Worm (Caenorhabditis elegans) whole organism, L2 larva: Measurements from ENCODE around the gene gpa-4.

Experiments
- C34F6.9 ChIP-seq: fragments of 150-350 bp; optimal IDR thresholded peaks from 2 replicates; lab custom pipeline; 2014; ENCODE audit warnings: missing biosample characterization, missing genetic modification characterization
- F13H6.1 ChIP-seq: sonication (generic microtip); optimal IDR thresholded peaks from 2 replicates; lab custom pipeline; 2016; ENCODE audit warnings: missing genetic modification characterization, missing compliant biosample characterization
- R02D3.7 ChIP-seq: fragments of 150-350 bp; optimal IDR thresholded peaks from 2 replicates; lab custom pipeline; 2014; ENCODE audit warnings: missing biosample characterization, missing genetic modification characterization
- Y55F3AM.14 ChIP-seq: fragments of 200-800 bp; sonication (Bioruptor generic); optimal IDR thresholded peaks from 2 replicates; lab custom pipeline; 2018; ENCODE audit warnings: mild to moderate bottlenecking, missing genetic modification characterization, missing compliant biosample characterization
- ZK546.5 ChIP-seq: sonication (generic microtip); optimal IDR thresholded peaks from 2 replicates; lab custom pipeline; 2017; ENCODE audit warnings: missing biosample characterization, missing genetic modification characterization
- aly-2 ChIP-seq: fragments of 150-350 bp; optimal IDR thresholded peaks from 2 replicates; lab custom pipeline; 2014; ENCODE audit warnings: missing biosample characterization, missing genetic modification characterization
- blmp-1 ChIP-seq: sonication (generic microtip); optimal IDR thresholded peaks from 2 replicates; lab custom pipeline; 2017; ENCODE audit warnings: missing genetic modification characterization, mild to moderate bottlenecking, missing compliant biosample characterization, antibody characterized with exemption, moderate library complexity; ENCODE audit not compliant: insufficient read depth
- ceh-82 ChIP-seq: fragments of 150-350 bp; optimal IDR thresholded peaks from 2 replicates; lab custom pipeline; 2014; ENCODE audit warnings: missing biosample characterization, missing genetic modification characterization
- crh-2 ChIP-seq: sonication (generic microtip); optimal IDR thresholded peaks from 2 replicates; lab custom pipeline; 2017; ENCODE audit warnings: missing biosample characterization, missing genetic modification characterization
- dmd-4 ChIP-seq: sonication (generic microtip); optimal IDR thresholded peaks from 2 replicates; lab custom pipeline; 2017; ENCODE audit warnings: missing biosample characterization, missing genetic modification characterization
- elt-3 ChIP-seq: sonication (generic microtip); optimal IDR thresholded peaks from 2 replicates; lab custom pipeline; 2017; ENCODE audit warnings: missing biosample characterization, missing genetic modification characterization
- gmeb-1 ChIP-seq: fragments of 150-350 bp; optimal IDR thresholded peaks from 2 replicates; lab custom pipeline; 2014; ENCODE audit warnings: missing biosample characterization, missing genetic modification characterization
- lin-13 ChIP-seq: fragments of 150-350 bp; optimal IDR thresholded peaks from 2 replicates; lab custom pipeline; 2014; ENCODE audit warnings: missing biosample characterization, missing genetic modification reagents, missing genetic modification characterization
- lsy-2 ChIP-seq, 2 experiments: fragments of 150-350 bp in 1 of 2; sonication (generic microtip) in 1 of 2; optimal IDR thresholded peaks; 2 replicates each; lab custom pipeline; 2014 to 2017; ENCODE audit warnings: missing biosample characterization in 2 of 2, missing genetic modification characterization in 2 of 2
- mab-5 ChIP-seq: fragments of 150-350 bp; optimal IDR thresholded peaks from 2 replicates; lab custom pipeline; 2014; ENCODE audit warnings: missing biosample characterization, missing genetic modification characterization
- mbf-1 ChIP-seq: sonication (generic microtip); optimal IDR thresholded peaks from 2 replicates; lab custom pipeline; 2017; ENCODE audit warnings: missing biosample characterization, missing genetic modification characterization
- mdl-1 ChIP-seq, 2 experiments: fragments of 150-350 bp in 1 of 2; sonication (generic microtip) in 1 of 2; optimal IDR thresholded peaks; 2 replicates each; lab custom pipeline; 2017; ENCODE audit warnings: missing biosample characterization in 2 of 2, missing genetic modification characterization in 2 of 2
- nhr-10 ChIP-seq: sonication (generic microtip); optimal IDR thresholded peaks from 2 replicates; lab custom pipeline; 2017; ENCODE audit warnings: missing biosample characterization, missing genetic modification characterization
- nhr-11 ChIP-seq: fragments of 150-350 bp; optimal IDR thresholded peaks from 2 replicates; lab custom pipeline; 2014; ENCODE audit warnings: missing biosample characterization, missing genetic modification characterization
- nhr-12 ChIP-seq: fragments of 150-350 bp; optimal IDR thresholded peaks from 2 replicates; lab custom pipeline; 2014; ENCODE audit warnings: missing biosample characterization, missing genetic modification characterization
- nhr-129 ChIP-seq: fragments of 150-350 bp; optimal IDR thresholded peaks from 2 replicates; lab custom pipeline; 2014; ENCODE audit warnings: missing biosample characterization, missing genetic modification characterization
- nhr-21 ChIP-seq: fragments of 150-350 bp; optimal IDR thresholded peaks from 2 replicates; lab custom pipeline; 2014; ENCODE audit warnings: missing biosample characterization, missing genetic modification characterization
- nhr-23 ChIP-seq: fragments of 150-350 bp; optimal IDR thresholded peaks from 2 replicates; lab custom pipeline; 2014; ENCODE audit warnings: missing biosample characterization, missing genetic modification reagents, missing genetic modification characterization
- nhr-25 ChIP-seq: fragments of 150-350 bp; sonication (generic microtip); optimal IDR thresholded peaks from 3 replicates; lab custom pipeline; 2014; ENCODE audit warnings: missing biosample characterization, missing genetic modification characterization
- nhr-77 ChIP-seq: fragments of 150-350 bp; optimal IDR thresholded peaks from 2 replicates; lab custom pipeline; 2014; ENCODE audit warnings: missing biosample characterization, missing genetic modification characterization
- skn-1 ChIP-seq: sonication (generic microtip); optimal IDR thresholded peaks from 2 replicates; lab custom pipeline; 2017; ENCODE audit warnings: missing biosample characterization, missing genetic modification characterization
- sma-9 ChIP-seq, 2 experiments: fragments of 150-350 bp in 1 of 2; sonication (generic microtip) in 1 of 2; optimal IDR thresholded peaks; 2 replicates each; lab custom pipeline; 2014 to 2016; ENCODE audit warnings: missing genetic modification characterization in 2 of 2, mild to moderate bottlenecking in 1 of 2, missing biosample characterization in 1 of 2, missing compliant biosample characterization in 1 of 2, missing genetic modification reagents in 1 of 2, moderate library complexity in 1 of 2
- snpc-4 ChIP-seq: fragments of 150-350 bp; optimal IDR thresholded peaks from 2 replicates; lab custom pipeline; 2014; ENCODE audit warnings: missing biosample characterization, missing genetic modification characterization
- unc-39 ChIP-seq: fragments of 150-350 bp; optimal IDR thresholded peaks from 2 replicates; lab custom pipeline; 2014; ENCODE audit warnings: missing biosample characterization, missing genetic modification characterization
- unc-55 ChIP-seq: fragments of 150-350 bp; sonication (generic microtip); optimal IDR thresholded peaks from 3 replicates; lab custom pipeline; 2014; ENCODE audit warnings: missing biosample characterization, missing genetic modification reagents, missing genetic modification characterization
- unc-62 ChIP-seq: fragments of 150-350 bp; optimal IDR thresholded peaks from 2 replicates; lab custom pipeline; 2014; ENCODE audit warnings: missing biosample characterization, missing genetic modification reagents, missing genetic modification characterization
- zag-1 ChIP-seq: fragments of 150-350 bp; optimal IDR thresholded peaks from 2 replicates; lab custom pipeline; 2014; ENCODE audit warnings: missing biosample characterization, missing genetic modification characterization
- ztf-1 ChIP-seq: fragments of 200-800 bp; sonication (Bioruptor generic); conservative IDR thresholded peaks from 2 replicates; pipeline ENCODE4 v1.3.6; 2022; ENCODE audit warnings: missing genetic modification characterization, missing compliant biosample characterization
- ztf-11 ChIP-seq: sonication (generic microtip); optimal IDR thresholded peaks from 2 replicates; lab custom pipeline; 2017; ENCODE audit warnings: missing biosample characterization, missing genetic modification characterization
- ztf-4 ChIP-seq: fragments of 150-350 bp; optimal IDR thresholded peaks from 2 replicates; lab custom pipeline; 2014; ENCODE audit warnings: missing biosample characterization, missing genetic modification characterization

The gpa-4 gene

DNA sequence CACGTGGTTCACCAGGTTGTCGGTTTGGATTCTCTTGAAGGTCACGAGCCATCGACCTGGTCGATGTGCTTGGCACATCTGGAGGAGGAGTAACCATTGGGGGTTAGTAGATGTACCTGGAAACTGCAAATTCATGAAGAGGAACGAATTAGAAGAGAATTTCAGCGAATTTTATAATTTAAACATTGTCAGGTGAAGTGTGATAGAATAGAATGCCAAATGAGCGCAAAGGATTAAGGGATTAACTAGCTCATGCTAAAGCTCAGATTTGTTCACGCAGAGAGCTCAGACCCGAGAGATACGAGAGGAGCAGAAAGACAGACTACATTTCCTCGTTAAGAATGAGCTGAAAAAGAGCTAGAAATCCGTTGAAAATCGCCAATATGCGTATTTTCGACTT is 23.6 kb downstream of the gpa-4 start, which contains the start of gene daf-18:
Gene daf-18 (minus strand): TSS at position 126 of the 400 bp plus-strand sequence.
- TF ChIP-seq sma-9 (GFP tag; optimal IDR thresholded peaks at IDR 0.05; lab: Kevin White, UChicago) (no peak), sma-9 (tag; optimal IDR thresholded peaks at IDR 0.05; lab: Kevin White, UChicago) (no peak), mdl-1 (tag; optimal IDR thresholded peaks at IDR 0.05; lab: Kevin White, UChicago) (no peak), nhr-12 (no peak), dmd-4 (tag; lab: Kevin White, UChicago) (no peak), lin-13 (GFP tag; lab: Kevin White, UChicago) (no peak), nhr-10 (tag; lab: Kevin White, UChicago) (no peak), nhr-11 (tag; lab: Kevin White, UChicago) (no peak), elt-3 (no peak), nhr-23 (tag; lab: Kevin White, UChicago) (no peak), unc-39 (tag; lab: Kevin White, UChicago) (no peak), unc-62 (GFP tag; lab: Kevin White, UChicago) (no peak), ztf-11 (tag; lab: Kevin White, UChicago) (no peak), skn-1 (tag; lab: Kevin White, UChicago) (no peak), C34F6.9 (tag; lab: Kevin White, UChicago) (no peak)
- TF ChIP-seq, all 48 proteins: peak for 0

DNA sequence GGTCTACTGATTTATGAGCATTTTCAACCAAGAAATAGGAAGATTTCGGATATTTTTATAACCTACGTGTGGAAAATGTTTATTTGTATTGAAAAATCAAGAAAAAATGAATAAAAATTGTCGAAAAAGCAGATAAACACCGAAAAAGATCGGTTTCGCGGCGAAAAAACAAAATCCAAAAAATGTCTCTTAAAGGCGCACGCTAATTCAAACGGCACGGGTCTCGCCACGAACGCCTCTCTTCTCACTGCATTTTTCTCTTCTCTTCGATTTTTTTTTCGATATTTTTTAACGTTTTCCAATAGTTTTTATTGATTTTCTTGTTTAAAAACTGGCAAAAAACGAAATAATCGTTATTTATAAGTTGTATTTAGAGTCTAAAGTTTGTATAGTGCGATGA is 24.1 kb downstream of the gpa-4 start:
- TF ChIP-seq lsy-2 (tag; optimal IDR thresholded peaks at IDR 0.05; lab: Kevin White, UChicago) (peak in 1 of 2 experiments; percentile 67), unc-39 (tag; lab: Kevin White, UChicago) (no peak), gmeb-1 (peak; percentile 52), snpc-4 (tag; lab: Kevin White, UChicago) (peak; percentile 5), crh-2 (tag; lab: Kevin White, UChicago) (peak; percentile 22), C34F6.9 (tag; lab: Kevin White, UChicago) (peak; percentile 59), ztf-4 (tag; lab: Kevin White, UChicago) (peak; percentile 6), lin-13 (GFP tag; lab: Kevin White, UChicago) (peak; percentile 41), nhr-25 (tag; lab: Kevin White, UChicago) (no peak), unc-55 (peak; percentile 66), elt-3 (no peak), nhr-129 (peak; percentile 38)

DNA sequence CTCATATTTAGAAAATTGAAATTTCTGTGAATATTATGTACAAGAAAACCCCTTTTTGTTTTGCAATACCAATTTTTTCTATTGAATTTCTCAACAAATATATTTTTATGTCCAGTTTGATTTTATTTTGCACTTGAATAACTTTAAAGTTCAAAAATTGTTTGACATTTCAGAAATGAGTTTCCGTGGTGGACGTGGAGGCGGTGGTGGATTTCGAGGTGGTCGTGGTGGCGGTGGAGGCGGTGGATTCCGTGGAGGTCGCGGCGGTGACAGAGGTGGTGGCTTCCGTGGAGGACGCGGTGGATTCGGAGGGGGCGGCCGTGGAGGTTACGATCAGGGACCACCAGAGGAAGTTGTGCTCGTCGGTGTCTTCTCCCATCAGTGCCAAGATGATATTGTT is 24.5 kb downstream of the gpa-4 start, which contains the start of gene garr-1:
Gene garr-1 (plus strand): TSS at position 174 of the 400 bp plus-strand sequence.
- TF ChIP-seq snpc-4 (tag; lab: Kevin White, UChicago) (no peak), ZK546.5 (tag; lab: Kevin White, UChicago) (no peak), elt-3 (no peak), ztf-1 (no peak), zag-1 (tag; lab: Kevin White, UChicago) (no peak), aly-2 (tag; lab: Kevin White, UChicago) (no peak), nhr-21 (tag; lab: Kevin White, UChicago) (no peak), nhr-77 (tag; lab: Kevin White, UChicago) (no peak), R02D3.7 (no peak), mdl-1 (tag; optimal IDR thresholded peaks at IDR 0.05; lab: Kevin White, UChicago) (no peak)

DNA sequence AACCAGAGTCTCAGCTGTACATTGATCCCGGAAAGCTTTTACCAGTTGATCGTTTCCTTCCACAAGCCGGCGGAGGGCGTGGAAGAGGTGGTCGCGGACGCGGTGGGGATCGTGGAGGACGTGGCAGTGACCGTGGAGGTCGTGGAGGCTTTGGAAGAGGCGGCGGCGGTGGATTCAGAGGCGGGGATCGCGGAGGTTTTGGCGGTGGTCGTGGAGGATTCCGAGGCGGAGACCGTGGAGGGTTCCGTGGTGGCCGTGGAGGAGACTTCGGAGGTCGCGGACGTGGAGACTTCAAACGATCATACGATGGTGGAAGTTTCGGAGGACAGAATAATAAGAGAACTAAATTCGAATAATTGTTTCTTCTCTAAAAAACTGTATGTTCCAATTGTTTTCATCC is 25.1 kb downstream of the gpa-4 start:
- TF ChIP-seq ztf-4 (tag; lab: Kevin White, UChicago) = no peak
- TF ChIP-seq mab-5 (tag; lab: Kevin White, UChicago) = no peak
- TF ChIP-seq Y55F3AM.14 (GFP tag; lab: Kevin White, UChicago) = no peak
- no peak for TF ChIP-seq unc-62 (GFP tag; lab: Kevin White, UChicago)
- no peak for TF ChIP-seq sma-9 (GFP tag; optimal IDR thresholded peaks at IDR 0.05; lab: Kevin White, UChicago)
- no peak for TF ChIP-seq sma-9 (tag; optimal IDR thresholded peaks at IDR 0.05; lab: Kevin White, UChicago)
- TF ChIP-seq mbf-1 = no peak
- TF ChIP-seq unc-39 (tag; lab: Kevin White, UChicago) = no peak
- no peak for TF ChIP-seq nhr-11 (tag; lab: Kevin White, UChicago)
- no peak for TF ChIP-seq mdl-1 (tag; optimal IDR thresholded peaks at IDR 0.05; lab: Kevin White, UChicago)
- no peak for TF ChIP-seq nhr-21 (tag; lab: Kevin White, UChicago)
- TF ChIP-seq blmp-1 (tag; lab: Kevin White, UChicago) = no peak
- TF ChIP-seq ceh-82 (tag; lab: Kevin White, UChicago) = no peak
- TF ChIP-seq lin-13 (GFP tag; lab: Kevin White, UChicago) = no peak
- no peak for TF ChIP-seq F13H6.1
- TF ChIP-seq gmeb-1 = no peak
- TF ChIP-seq, all 48 proteins: peak for 0
